Fruit fly (Drosophila melanogaster): Measurements from ENCODE around the gene nocte.

nocte gene

dm6 chrX:10474625-10475024 lies at the start of gene nocte:
TSS of gene nocte (minus strand) at chrX:10474675.
- TF ChIP-seq CG8478 (optimal IDR thresholded peaks at IDR 0.05) (no peak), CTCF (optimal IDR thresholded peaks at IDR 0.05) (no peak)

dm6 chrX:10515323-10515853 lies 40.9 kb upstream of the nocte start:
- TF ChIP-seq CG8478 (optimal IDR thresholded peaks at IDR 0.05) (no peak), CTCF (optimal IDR thresholded peaks at IDR 0.05) (no peak)

- TF ChIP-seq CG8478 (optimal IDR thresholded peaks at IDR 0.05) (no peak), CTCF (optimal IDR thresholded peaks at IDR 0.05) (no peak)
Observed at dm6 chrX:10514850-10515249, 40.4 kb upstream of the nocte start.

- TF ChIP-seq CTCF (optimal IDR thresholded peaks at IDR 0.05) (no peak), CG8478 (optimal IDR thresholded peaks at IDR 0.05) (no peak)
Observed at dm6 chrX:10513611-10514010, 39.1 kb upstream of the nocte start.

- no peak for TF ChIP-seq CG8478 (optimal IDR thresholded peaks at IDR 0.05)
- no peak for TF ChIP-seq CTCF (optimal IDR thresholded peaks at IDR 0.05)
Observed at dm6 chrX:10496319-10496718, 21.8 kb upstream of the nocte start.

dm6 chrX:10487964-10488605 lies 13.6 kb upstream of the nocte start:
- no peak for TF ChIP-seq CG8478 (optimal IDR thresholded peaks at IDR 0.05)
- no peak for TF ChIP-seq CTCF (optimal IDR thresholded peaks at IDR 0.05)

- no peak for TF ChIP-seq CTCF (optimal IDR thresholded peaks at IDR 0.05)
- no peak for TF ChIP-seq CG8478 (optimal IDR thresholded peaks at IDR 0.05)
Observed at dm6 chrX:10487105-10487504, 12.6 kb upstream of the nocte start, which contains the start of gene CG32687. TSS of gene CG32687 (minus strand) at chrX:10487205.

- TF ChIP-seq CTCF (optimal IDR thresholded peaks at IDR 0.05) (no peak), CG8478 (optimal IDR thresholded peaks at IDR 0.05) (no peak)
Observed at dm6 chrX:10486144-10487030, 11.9 kb upstream of the nocte start.

dm6 chrX:10484206-10485112 lies 10.0 kb upstream of the nocte start:
- TF ChIP-seq CG8478 (optimal IDR thresholded peaks at IDR 0.05) = no peak
- no peak for TF ChIP-seq CTCF (optimal IDR thresholded peaks at IDR 0.05)

dm6 chrX:10478443-10479368 lies 4.2 kb upstream of the nocte start, which contains the start of the genes CG2887 and PPP4R2r:
TSS of gene CG2887 (minus strand) at chrX:10478493.
TSS of gene PPP4R2r (plus strand) at chrX:10478838.
- TF ChIP-seq CTCF (optimal IDR thresholded peaks at IDR 0.05) (peak in 1 of 2 experiments; percentile 13), CG8478 (optimal IDR thresholded peaks at IDR 0.05) (no peak)

dm6 chrX:10474213-10474540 lies 298 bp downstream of the nocte start:
- TF ChIP-seq CG8478 (optimal IDR thresholded peaks at IDR 0.05) = no peak
- no peak for TF ChIP-seq CTCF (optimal IDR thresholded peaks at IDR 0.05)

- no peak for TF ChIP-seq CG8478 (optimal IDR thresholded peaks at IDR 0.05)
- TF ChIP-seq CTCF (optimal IDR thresholded peaks at IDR 0.05) = peak in 1 of 2 experiments; percentile 14
Observed at dm6 chrX:10473510-10474212, 814 bp downstream of the nocte start, which contains the start of gene CG2889. TSS of gene CG2889 (plus strand) at chrX:10473938.

- TF ChIP-seq CG8478 (optimal IDR thresholded peaks at IDR 0.05) (peak; percentile 70), CTCF (optimal IDR thresholded peaks at IDR 0.05) (peak; percentile 38 to 41)
Observed at dm6 chrX:10472614-10473248, 1.7 kb downstream of the nocte start.

Measured in S2 (cell line).